Fruit fly (Drosophila melanogaster): Measurements from ENCODE around the gene DopEcR.

- TF ChIP-seq Myc (optimal IDR thresholded peaks at IDR 0.05) (no peak), psq (optimal IDR thresholded peaks at IDR 0.05) (no peak)
Observed at dm6 chr3L:4346379-4346778, 33.8 kb downstream of the DopEcR start.

Data from Kc167 (cell line).